Worm (Caenorhabditis elegans) whole organism, L2 larva: ENCODE results near the gene zmp-4.

Experiments
- C34F6.9 ChIP-seq: fragments of 150-350 bp; optimal IDR thresholded peaks from 2 replicates; lab custom pipeline; 2014; ENCODE audit warnings: missing biosample characterization, missing genetic modification characterization
- F13H6.1 ChIP-seq: sonication (generic microtip); optimal IDR thresholded peaks from 2 replicates; lab custom pipeline; 2016; ENCODE audit warnings: missing genetic modification characterization, missing compliant biosample characterization
- R02D3.7 ChIP-seq: fragments of 150-350 bp; optimal IDR thresholded peaks from 2 replicates; lab custom pipeline; 2014; ENCODE audit warnings: missing biosample characterization, missing genetic modification characterization
- Y55F3AM.14 ChIP-seq: fragments of 200-800 bp; sonication (Bioruptor generic); optimal IDR thresholded peaks from 2 replicates; lab custom pipeline; 2018; ENCODE audit warnings: mild to moderate bottlenecking, missing genetic modification characterization, missing compliant biosample characterization
- ZK546.5 ChIP-seq: sonication (generic microtip); optimal IDR thresholded peaks from 2 replicates; lab custom pipeline; 2017; ENCODE audit warnings: missing biosample characterization, missing genetic modification characterization
- ama-1 ChIP-seq: fragments of 150-350 bp; optimal IDR thresholded peaks from 2 replicates; lab custom pipeline; 2018; ENCODE audit warnings: inconsistent platforms
- ceh-16 ChIP-seq: fragments of 150-350 bp; optimal IDR thresholded peaks from 2 replicates; lab custom pipeline; 2014; ENCODE audit warnings: missing biosample characterization, missing genetic modification characterization
- crh-2 ChIP-seq: sonication (generic microtip); optimal IDR thresholded peaks from 2 replicates; lab custom pipeline; 2017; ENCODE audit warnings: missing biosample characterization, missing genetic modification characterization
- mab-5 ChIP-seq: fragments of 150-350 bp; optimal IDR thresholded peaks from 2 replicates; lab custom pipeline; 2014; ENCODE audit warnings: missing biosample characterization, missing genetic modification characterization
- nhr-11 ChIP-seq: fragments of 150-350 bp; optimal IDR thresholded peaks from 2 replicates; lab custom pipeline; 2014; ENCODE audit warnings: missing biosample characterization, missing genetic modification characterization
- nhr-129 ChIP-seq: fragments of 150-350 bp; optimal IDR thresholded peaks from 2 replicates; lab custom pipeline; 2014; ENCODE audit warnings: missing biosample characterization, missing genetic modification characterization
- nhr-21 ChIP-seq: fragments of 150-350 bp; optimal IDR thresholded peaks from 2 replicates; lab custom pipeline; 2014; ENCODE audit warnings: missing biosample characterization, missing genetic modification characterization
- nhr-23 ChIP-seq: fragments of 150-350 bp; optimal IDR thresholded peaks from 2 replicates; lab custom pipeline; 2014; ENCODE audit warnings: missing biosample characterization, missing genetic modification reagents, missing genetic modification characterization
- nhr-6 ChIP-seq: fragments of 150-350 bp; optimal IDR thresholded peaks from 2 replicates; lab custom pipeline; 2014; ENCODE audit warnings: missing biosample characterization, missing genetic modification characterization
- sem-4 ChIP-seq: fragments of 150-350 bp; optimal IDR thresholded peaks from 2 replicates; lab custom pipeline; 2014; ENCODE audit warnings: missing biosample characterization, missing genetic modification reagents, missing genetic modification characterization
- sma-9 ChIP-seq, 2 experiments: fragments of 150-350 bp in 1 of 2; sonication (generic microtip) in 1 of 2; optimal IDR thresholded peaks; 2 replicates each; lab custom pipeline; 2014 to 2016; ENCODE audit warnings: missing genetic modification characterization in 2 of 2, mild to moderate bottlenecking in 1 of 2, missing biosample characterization in 1 of 2, missing compliant biosample characterization in 1 of 2, missing genetic modification reagents in 1 of 2, moderate library complexity in 1 of 2
- snpc-4 ChIP-seq: fragments of 150-350 bp; optimal IDR thresholded peaks from 2 replicates; lab custom pipeline; 2014; ENCODE audit warnings: missing biosample characterization, missing genetic modification characterization
- zag-1 ChIP-seq: fragments of 150-350 bp; optimal IDR thresholded peaks from 2 replicates; lab custom pipeline; 2014; ENCODE audit warnings: missing biosample characterization, missing genetic modification characterization
- ztf-4 ChIP-seq: fragments of 150-350 bp; optimal IDR thresholded peaks from 2 replicates; lab custom pipeline; 2014; ENCODE audit warnings: missing biosample characterization, missing genetic modification characterization

The zmp-4 gene

ce11 chrV:14871365-14871764, 50.0 kb downstream of the zmp-4 start, which contains the start of gene ZC412.3:
ZC412.3 (minus strand) TSS chrV:14871547.
- TF ChIP-seq nhr-6 (tag; lab: Kevin White, UChicago) (no peak), ztf-4 (tag; lab: Kevin White, UChicago) (no peak), ZK546.5 (tag; lab: Kevin White, UChicago) (no peak), F13H6.1 (peak; percentile 58), nhr-23 (no peak), nhr-129 (tag; lab: Kevin White, UChicago) (peak; percentile 24), sma-9 (GFP tag; optimal IDR thresholded peaks at IDR 0.05; lab: Kevin White, UChicago) (peak; percentile 38), sma-9 (tag; optimal IDR thresholded peaks at IDR 0.05; lab: Kevin White, UChicago) (no peak), ceh-16 (tag; lab: Kevin White, UChicago) (no peak), nhr-11 (tag; lab: Kevin White, UChicago) (no peak)

DNA sequence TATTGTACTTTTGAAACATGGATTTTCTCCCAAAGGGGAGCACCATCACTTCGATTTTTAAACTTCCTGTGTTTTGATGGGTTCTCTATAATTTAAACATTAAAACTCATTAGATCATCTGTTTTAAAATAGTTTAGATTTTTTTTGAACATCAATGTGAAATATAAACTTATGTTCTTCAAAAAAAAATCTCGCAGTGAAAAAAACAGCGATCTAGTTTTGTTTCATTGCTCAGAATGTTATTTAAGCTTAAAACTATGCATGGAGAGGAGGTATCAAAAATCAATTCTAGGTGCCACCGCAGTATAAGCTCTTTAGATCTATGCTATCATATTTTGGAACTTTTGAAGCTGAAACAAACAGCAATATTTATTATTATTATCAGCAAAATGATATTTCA, 53.2 kb downstream of the zmp-4 start, which contains the start of gene gcy-14:
gcy-14 (minus strand) TSS at position 101 of the 400 bp plus-strand sequence.
- no peak for TF ChIP-seq mab-5
- TF ChIP-seq zag-1 (tag; lab: Kevin White, UChicago): no peak
- no peak for TF ChIP-seq C34F6.9 (tag; lab: Kevin White, UChicago)
- no peak for TF ChIP-seq nhr-21
- no peak for TF ChIP-seq Y55F3AM.14 (GFP tag; lab: Kevin White, UChicago)
- no peak for TF ChIP-seq snpc-4 (tag; lab: Kevin White, UChicago)
- no peak for TF ChIP-seq ama-1 (lab: Kevin White, UChicago)
- no peak for TF ChIP-seq R02D3.7 (tag; lab: Kevin White, UChicago)
- no peak for TF ChIP-seq sem-4 (tag; lab: Kevin White, UChicago)
- no peak for TF ChIP-seq crh-2 (tag; lab: Kevin White, UChicago)
